Fruit fly (Drosophila melanogaster) whole organism, prepupa: ENCODE results near the gene Kmn2.

Experiments used
- CG11294 ChIP-seq: fragments of 200-800 bp; sonication (Bioruptor generic); IDR thresholded peaks from 2 replicates; pipeline ENCODE4 v1.3.6; 2022; ENCODE audit warnings: missing biosample characterization, missing genetic modification characterization
- CG11762 ChIP-seq: fragments of 200-800 bp; sonication (Bioruptor generic); optimal IDR thresholded peaks from 3 replicates; lab custom pipeline; 2016; ENCODE audit warnings: missing biosample characterization, missing genetic modification characterization; ENCODE audit not compliant: insufficient read depth
- CG1621 ChIP-seq: fragments of 200-800 bp; sonication (Bioruptor generic); optimal IDR thresholded peaks from 3 replicates; lab custom pipeline; 2018; ENCODE audit warnings: missing biosample characterization, mild to moderate bottlenecking, missing genetic modification characterization
- CG16779 ChIP-seq: fragments of 200-800 bp; sonication (Bioruptor generic); optimal IDR thresholded peaks from 3 replicates; lab custom pipeline; 2017; ENCODE audit warnings: missing biosample characterization, mild to moderate bottlenecking, missing genetic modification characterization
- CG3032 ChIP-seq: fragments of 200-800 bp; optimal IDR thresholded peaks from 2 replicates; lab custom pipeline; 2019; ENCODE audit warnings: missing biosample characterization, mild to moderate bottlenecking, missing genetic modification characterization, moderate library complexity
- CG3919 ChIP-seq: fragments of 200-800 bp; sonication (Bioruptor generic); optimal IDR thresholded peaks from 3 replicates; lab custom pipeline; 2016; ENCODE audit warnings: missing biosample characterization, missing genetic modification characterization
- CG4318 ChIP-seq: fragments of 200-800 bp; sonication (Bioruptor generic); optimal IDR thresholded peaks from 3 replicates; lab custom pipeline; 2017; ENCODE audit warnings: missing biosample characterization, mild to moderate bottlenecking, missing genetic modification characterization
- CG6276 ChIP-seq: fragments of 200-800 bp; sonication (Bioruptor generic); optimal IDR thresholded peaks from 2 replicates; lab custom pipeline; 2017; ENCODE audit warnings: missing biosample characterization, mild to moderate bottlenecking, missing genetic modification characterization
- CG6792 ChIP-seq: fragments of 200-800 bp; sonication (Bioruptor generic); optimal IDR thresholded peaks from 3 replicates; lab custom pipeline; 2016; ENCODE audit warnings: missing biosample characterization, missing genetic modification characterization
- CG6854 ChIP-seq: fragments of 200-800 bp; sonication (Bioruptor generic); optimal IDR thresholded peaks from 2 replicates; lab custom pipeline; 2017; ENCODE audit warnings: missing biosample characterization, mild to moderate bottlenecking, missing genetic modification characterization
- CG8119 ChIP-seq: fragments of 200-800 bp; sonication (Bioruptor generic); IDR thresholded peaks from 3 replicates; pipeline ENCODE4 v1.3.6; 2022; ENCODE audit warnings: missing biosample characterization, missing genetic modification characterization
- CG8319 ChIP-seq: fragments of 200-800 bp; sonication (Bioruptor generic); optimal IDR thresholded peaks from 3 replicates; lab custom pipeline; 2016; ENCODE audit warnings: missing biosample characterization, missing genetic modification characterization
- CG8632 ChIP-seq: fragments of 200-800 bp; sonication (Bioruptor generic); optimal IDR thresholded peaks from 3 replicates; lab custom pipeline; 2016; ENCODE audit warnings: missing biosample characterization, missing genetic modification characterization
- Eip75B ChIP-seq: fragments of 200-800 bp; sonication (Bioruptor generic); optimal IDR thresholded peaks from 3 replicates; lab custom pipeline; 2016; ENCODE audit warnings: missing biosample characterization, missing genetic modification characterization
- Eip78C ChIP-seq: fragments of 200-800 bp; sonication (Bioruptor generic); peaks from one replicate; lab custom pipeline; 2016; ENCODE audit warnings: missing biosample characterization, missing genetic modification characterization
- Eip93F ChIP-seq: fragments of 200-800 bp; sonication (Bioruptor generic); optimal IDR thresholded peaks from 2 replicates; lab custom pipeline; 2016; ENCODE audit warnings: missing biosample characterization, mild to moderate bottlenecking, missing genetic modification characterization
- Ets21C ChIP-seq: fragments of 200-800 bp; sonication (Bioruptor generic); optimal IDR thresholded peaks from 3 replicates; lab custom pipeline; 2016; ENCODE audit warnings: missing biosample characterization, missing genetic modification characterization
- Ets96B ChIP-seq: fragments of 200-800 bp; optimal IDR thresholded peaks from 2 replicates; lab custom pipeline; 2019; ENCODE audit warnings: missing biosample characterization, mild to moderate bottlenecking, missing genetic modification characterization, moderate library complexity
- Gug ChIP-seq: fragments of 200-800 bp; sonication (Bioruptor generic); IDR thresholded peaks from 2 replicates; pipeline ENCODE4 v1.3.6; 2022; ENCODE audit warnings: missing biosample characterization, missing genetic modification characterization
- Hr38 ChIP-seq: sonication (Bioruptor generic); optimal IDR thresholded peaks from 2 replicates; lab custom pipeline; 2016; ENCODE audit warnings: missing biosample characterization, missing genetic modification characterization
- Hr39 ChIP-seq: fragments of 200-800 bp; sonication (Bioruptor generic); optimal IDR thresholded peaks from 2 replicates; lab custom pipeline; 2016; ENCODE audit warnings: missing biosample characterization, missing genetic modification characterization
- Hr4 ChIP-seq: fragments of 200-800 bp; sonication (Bioruptor generic); optimal IDR thresholded peaks from 3 replicates; lab custom pipeline; 2016; ENCODE audit warnings: missing biosample characterization, missing genetic modification characterization
- Lpt ChIP-seq: fragments of 200-800 bp; sonication (Bioruptor generic); optimal IDR thresholded peaks from 3 replicates; lab custom pipeline; 2016; ENCODE audit warnings: missing biosample characterization, missing genetic modification characterization
- Smox ChIP-seq: fragments of 200-800 bp; sonication (Bioruptor generic); optimal IDR thresholded peaks from 3 replicates; lab custom pipeline; 2016; ENCODE audit warnings: missing biosample characterization, missing genetic modification characterization
- Sox102F ChIP-seq: fragments of 200-800 bp; sonication (Bioruptor generic); optimal IDR thresholded peaks from 2 replicates; lab custom pipeline; 2016; ENCODE audit warnings: missing biosample characterization, mild to moderate bottlenecking, missing genetic modification characterization
- Sox15 ChIP-seq: fragments of 200-800 bp; sonication (Bioruptor generic); optimal IDR thresholded peaks from 3 replicates; lab custom pipeline; 2016; ENCODE audit warnings: missing biosample characterization, missing genetic modification characterization
- achi ChIP-seq: fragments of 200-800 bp; sonication (Bioruptor generic); optimal IDR thresholded peaks from 3 replicates; lab custom pipeline; 2016; ENCODE audit warnings: missing biosample characterization, missing genetic modification characterization
- acj6 ChIP-seq: fragments of 200-800 bp; sonication (Bioruptor generic); optimal IDR thresholded peaks from 3 replicates; lab custom pipeline; 2016; ENCODE audit warnings: missing biosample characterization, missing genetic modification characterization
- cyc ChIP-seq: fragments of 200-800 bp; sonication (Bioruptor generic); optimal IDR thresholded peaks from 3 replicates; lab custom pipeline; 2016; ENCODE audit warnings: missing biosample characterization, missing genetic modification characterization
- dac ChIP-seq: fragments of 200-800 bp; sonication (Bioruptor generic); optimal IDR thresholded peaks from 2 replicates; lab custom pipeline; 2017; ENCODE audit warnings: missing biosample characterization, mild to moderate bottlenecking, missing genetic modification characterization
- dsx ChIP-seq: fragments of 200-800 bp; optimal IDR thresholded peaks from 3 replicates; lab custom pipeline; 2019; ENCODE audit warnings: missing biosample characterization, mild to moderate bottlenecking, missing genetic modification characterization, moderate library complexity; ENCODE audit not compliant: poor library complexity, severe bottlenecking
- eg ChIP-seq: fragments of 200-800 bp; sonication (Bioruptor generic); IDR thresholded peaks from 3 replicates; pipeline ENCODE4 v1.3.6; 2022; ENCODE audit warnings: missing biosample characterization, missing genetic modification characterization
- esn ChIP-seq: fragments of 200-800 bp; sonication (Bioruptor generic); optimal IDR thresholded peaks from 2 replicates; lab custom pipeline; 2016; ENCODE audit warnings: missing biosample characterization, mild to moderate bottlenecking, missing genetic modification characterization, moderate library complexity
- fd85E ChIP-seq: fragments of 200-800 bp; sonication (Bioruptor generic); optimal IDR thresholded peaks from 3 replicates; lab custom pipeline; 2016; ENCODE audit warnings: missing biosample characterization, missing genetic modification characterization
- fkh ChIP-seq: fragments of 200-800 bp; sonication (Bioruptor generic); optimal IDR thresholded peaks from 3 replicates; lab custom pipeline; 2017; ENCODE audit warnings: missing biosample characterization, mild to moderate bottlenecking, missing genetic modification characterization, moderate library complexity
- lz ChIP-seq: fragments of 200-800 bp; sonication (Bioruptor generic); optimal IDR thresholded peaks from 3 replicates; lab custom pipeline; 2016; ENCODE audit warnings: missing biosample characterization, missing genetic modification characterization
- net ChIP-seq: fragments of 200-800 bp; sonication (Bioruptor generic); optimal IDR thresholded peaks from 3 replicates; lab custom pipeline; 2016; ENCODE audit warnings: missing biosample characterization, missing genetic modification characterization
- pdm3 ChIP-seq: fragments of 200-800 bp; sonication (Bioruptor generic); optimal IDR thresholded peaks from 3 replicates; lab custom pipeline; 2016; ENCODE audit warnings: missing biosample characterization, missing genetic modification characterization
- salr ChIP-seq, 2 experiments: fragments of 200-800 bp; sonication (Bioruptor generic); optimal IDR thresholded peaks; 3 replicates each; lab custom pipeline; 2016 to 2018; ENCODE audit warnings: missing biosample characterization in 2 of 2, missing genetic modification characterization in 2 of 2, mild to moderate bottlenecking in 1 of 2
- spab ChIP-seq: fragments of 200-800 bp; sonication (Bioruptor generic); optimal IDR thresholded peaks from 2 replicates; lab custom pipeline; 2017; ENCODE audit warnings: missing biosample characterization, mild to moderate bottlenecking, missing genetic modification characterization, missing genetic modification reagents
- ss ChIP-seq, 2 experiments: fragments of 200-800 bp; sonication (Bioruptor generic); optimal IDR thresholded peaks; 2 replicates in 1 of 2; 3 replicates in 1 of 2; lab custom pipeline; 2017 to 2018; ENCODE audit warnings: mild to moderate bottlenecking in 2 of 2, missing biosample characterization in 2 of 2, missing genetic modification characterization in 2 of 2, moderate library complexity in 1 of 2
- svp ChIP-seq: fragments of 200-800 bp; sonication (Bioruptor generic); peaks from one replicate; lab custom pipeline; 2016; ENCODE audit warnings: missing biosample characterization, missing genetic modification characterization
- vri ChIP-seq: fragments of 200-800 bp; sonication (Bioruptor generic); optimal IDR thresholded peaks from 3 replicates; lab custom pipeline; 2016; ENCODE audit warnings: missing biosample characterization, mild to moderate bottlenecking, missing genetic modification characterization

The Kmn2 gene

DNA sequence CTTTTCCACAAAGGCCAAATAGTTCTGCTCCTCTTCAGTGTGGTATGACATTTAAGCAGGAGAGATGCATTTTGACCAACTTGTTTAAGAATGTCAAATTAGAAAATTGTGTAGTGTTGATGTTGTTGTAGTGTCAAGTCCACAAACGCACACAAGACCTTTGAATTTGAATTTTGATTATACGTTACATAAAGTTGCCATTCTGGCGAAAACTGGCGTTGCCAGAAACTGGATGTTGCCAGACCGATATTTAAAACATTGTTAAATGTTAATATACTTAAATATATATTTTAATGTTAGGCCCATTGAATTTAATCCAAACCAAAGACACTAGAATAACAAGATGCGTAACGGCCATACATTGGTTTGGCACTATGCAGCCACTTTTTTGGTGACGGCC is 28.1 kb downstream of the Kmn2 start:
- TF ChIP-seq Eip78C (GFP tag; lab: Kevin White, UChicago) = peak; percentile 6
- TF ChIP-seq net (GFP tag; lab: Kevin White, UChicago) = no peak
- TF ChIP-seq dsx (GFP tag; lab: Kevin White, UChicago) = peak; percentile 87
- TF ChIP-seq, all 60 proteins: peak for 2

DNA sequence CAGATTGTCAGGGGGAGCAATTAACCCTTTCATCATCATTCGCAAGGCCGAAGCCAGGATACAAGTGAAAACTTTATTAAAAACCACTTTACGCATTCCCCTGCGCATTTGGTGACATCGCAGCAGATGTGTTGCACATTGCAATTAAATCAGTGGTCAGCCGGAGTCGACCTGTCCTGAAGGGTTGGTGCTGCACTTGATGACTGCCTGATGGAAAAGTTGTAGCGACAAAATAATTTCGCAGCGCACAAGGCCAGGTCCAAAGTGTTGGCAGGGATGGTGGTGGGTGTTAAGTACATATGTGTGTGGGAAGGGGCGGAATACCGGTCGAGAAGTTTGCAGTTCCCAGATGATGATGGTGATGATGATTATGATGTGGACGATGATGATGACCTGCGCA is 28.9 kb downstream of the Kmn2 start:
- TF ChIP-seq CG8632 (GFP tag; lab: Kevin White, UChicago) (no peak), dac (no peak), fkh (GFP tag; lab: Kevin White, UChicago) (no peak), achi (GFP tag; lab: Kevin White, UChicago) (no peak), acj6 (no peak), Hr39 (no peak), Smox (GFP tag; lab: Kevin White, UChicago) (no peak), Sox102F (GFP tag; lab: Kevin White, UChicago) (no peak), CG8319 (no peak), CG6854 (GFP tag; lab: Kevin White, UChicago) (no peak), CG16779 (tag; lab: Kevin White, UChicago) (no peak)

DNA sequence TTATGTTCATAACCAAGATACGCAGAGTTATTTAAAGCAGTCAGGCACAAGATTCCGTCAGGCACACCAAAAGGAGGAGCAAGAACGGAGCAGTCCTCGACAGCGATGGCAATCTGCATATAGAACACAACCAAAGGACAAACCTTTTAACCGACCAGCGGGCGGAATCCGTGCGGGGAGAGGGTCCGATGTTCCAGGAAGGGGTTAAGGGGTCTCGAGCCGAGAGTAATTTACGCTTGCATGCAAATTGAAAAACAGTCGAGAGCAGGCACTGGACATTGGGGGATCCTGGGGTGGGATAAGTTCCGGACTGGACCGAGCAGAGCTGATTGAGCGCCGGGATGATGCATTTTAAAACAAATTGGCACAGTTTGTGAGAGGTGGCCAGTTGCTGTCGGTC is 30.5 kb downstream of the Kmn2 start:
- TF ChIP-seq dsx (GFP tag; lab: Kevin White, UChicago) (peak; percentile 54), Ets21C (GFP tag; lab: Kevin White, UChicago) (no peak), ss (GFP tag; optimal IDR thresholded peaks at IDR 0.05; lab: Kevin White, UChicago) (peak in 1 of 2 experiments; percentile 51), svp (GFP tag; lab: Kevin White, UChicago) (peak; percentile 49)

DNA sequence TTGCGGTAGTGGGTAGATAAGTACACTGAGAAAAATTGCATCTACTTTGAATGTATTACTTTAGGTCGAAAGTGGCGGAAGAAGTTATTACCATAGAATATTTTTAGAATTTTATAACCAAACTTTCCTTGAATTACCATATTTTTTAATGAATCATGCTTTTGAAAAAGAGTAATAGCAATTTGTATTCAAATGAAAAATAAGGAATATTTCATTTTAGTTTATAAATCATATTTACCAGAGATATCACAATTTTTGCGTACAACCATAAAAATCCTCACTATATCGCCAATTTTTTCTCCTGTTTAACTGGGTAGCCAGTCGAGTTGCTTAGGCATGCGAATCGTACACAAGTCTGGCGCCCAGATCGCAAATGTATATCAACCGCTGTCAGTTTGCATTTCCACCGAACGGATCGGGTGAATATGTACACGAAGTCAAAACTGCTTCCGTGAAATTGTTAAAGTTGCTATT is 31.4 kb downstream of the Kmn2 start:
- peak; percentile 82 for TF ChIP-seq Ets96B
- peak; percentile 62 for TF ChIP-seq Sox102F (GFP tag; lab: Kevin White, UChicago)
- TF ChIP-seq CG11294 = peak; percentile 72
- peak; percentile 58 for TF ChIP-seq Hr39
- peak; percentile 13 for TF ChIP-seq Sox15 (GFP tag; lab: Kevin White, UChicago)
- peak; percentile 92 for TF ChIP-seq CG8119
- peak; percentile 95 for TF ChIP-seq Eip78C (GFP tag; lab: Kevin White, UChicago)
- peak; percentile 27 for TF ChIP-seq vri (GFP tag; lab: Kevin White, UChicago)
- TF ChIP-seq acj6 = peak; percentile 74
- TF ChIP-seq Eip93F = no peak
- peak; percentile 70 for TF ChIP-seq Gug (GFP tag; lab: Robert Waterston, UW)
- peak; percentile 69 for TF ChIP-seq lz (GFP tag; lab: Kevin White, UChicago)
- TF ChIP-seq fkh (GFP tag; lab: Kevin White, UChicago) = no peak
- peak; percentile 71 for TF ChIP-seq CG6792 (GFP tag; lab: Kevin White, UChicago)
- TF ChIP-seq Smox (GFP tag; lab: Kevin White, UChicago) = peak; percentile 61
- peak; percentile 84 for TF ChIP-seq CG3032 (tag; lab: Kevin White, UChicago)
- peak; percentile 80 for TF ChIP-seq spab (GFP tag; lab: Kevin White, UChicago)
- TF ChIP-seq Hr4 (GFP tag; lab: Kevin White, UChicago) = peak; percentile 81
- peak; percentile 59 for TF ChIP-seq CG8632 (GFP tag; lab: Kevin White, UChicago)
- peak; percentile 87 for TF ChIP-seq eg (GFP tag; lab: Robert Waterston, UW)
- TF ChIP-seq ss (GFP tag; optimal IDR thresholded peaks at IDR 0.05; lab: Kevin White, UChicago) = peak; percentile 73 to 78
- TF ChIP-seq cyc (GFP tag; lab: Kevin White, UChicago) = peak; percentile 60
- TF ChIP-seq Eip75B = peak; percentile 84
- peak; percentile 82 for TF ChIP-seq Lpt (GFP tag; lab: Kevin White, UChicago)
- TF ChIP-seq CG8319 = peak; percentile 41
- peak; percentile 25 for TF ChIP-seq svp (GFP tag; lab: Kevin White, UChicago)
- TF ChIP-seq salr (GFP tag; optimal IDR thresholded peaks at IDR 0.05; lab: Kevin White, UChicago) = peak in 1 of 2 experiments; percentile 80
- TF ChIP-seq CG1621 (tag; lab: Kevin White, UChicago) = peak; percentile 59
- peak; percentile 73 for TF ChIP-seq CG11762
- peak; percentile 87 for TF ChIP-seq CG6276
- TF ChIP-seq CG3919 (GFP tag; lab: Kevin White, UChicago) = peak; percentile 89
- peak; percentile 73 for TF ChIP-seq esn (GFP tag; lab: Kevin White, UChicago)
- TF ChIP-seq fd85E = no peak
- TF ChIP-seq Hr38 (GFP tag; lab: Kevin White, UChicago) = no peak
- peak; percentile 49 for TF ChIP-seq CG16779 (tag; lab: Kevin White, UChicago)
- TF ChIP-seq Ets21C (GFP tag; lab: Kevin White, UChicago) = peak; percentile 39
- TF ChIP-seq CG4318 (GFP tag; lab: Kevin White, UChicago) = peak; percentile 81
- peak; percentile 72 for TF ChIP-seq pdm3 (GFP tag; lab: Kevin White, UChicago)
- TF ChIP-seq achi (GFP tag; lab: Kevin White, UChicago) = peak; percentile 77
